Fruit fly (Drosophila melanogaster) whole organism, pupa: ENCODE data around the gene CG18731.

ENCODE experiments used
- CG14655 ChIP-seq: fragments of 200-800 bp; sonication (Bioruptor generic); optimal IDR thresholded peaks from 3 replicates; lab custom pipeline; 2017; ENCODE audit warnings: mild to moderate bottlenecking, missing biosample characterization, missing genetic modification reagents, missing genetic modification characterization
- CG17806 ChIP-seq: fragments of 200-800 bp; sonication (Bioruptor generic); optimal IDR thresholded peaks from 2 replicates; lab custom pipeline; 2018; ENCODE audit warnings: missing biosample characterization, mild to moderate bottlenecking, missing genetic modification characterization, moderate library complexity
- CG34367 ChIP-seq: fragments of 200-800 bp; sonication (Bioruptor generic); optimal IDR thresholded peaks from 2 replicates; lab custom pipeline; 2018; ENCODE audit warnings: missing biosample characterization, mild to moderate bottlenecking, missing genetic modification characterization
- CG8301 ChIP-seq: fragments of 200-800 bp; sonication (Bioruptor generic); optimal IDR thresholded peaks from 2 replicates; lab custom pipeline; 2018; ENCODE audit warnings: missing biosample characterization, mild to moderate bottlenecking, missing genetic modification characterization
- EcR ChIP-seq: fragments of 200-800 bp; sonication (Bioruptor generic); optimal IDR thresholded peaks from 3 replicates; lab custom pipeline; 2019; ENCODE audit warnings: missing biosample characterization, missing genetic modification characterization, mild to moderate bottlenecking, moderate library complexity, missing genetic modification reagents
- Ets98B ChIP-seq: fragments of 200-800 bp; sonication (Bioruptor generic); IDR thresholded peaks from 2 replicates; pipeline ENCODE4 v1.3.6; 2022; ENCODE audit warnings: missing biosample characterization, missing genetic modification characterization
- Pif1A ChIP-seq: fragments of 200-800 bp; sonication (Bioruptor generic); optimal IDR thresholded peaks from 3 replicates; lab custom pipeline; 2016; ENCODE audit warnings: missing biosample characterization, missing genetic modification characterization
- fd96Ca ChIP-seq: fragments of 200-800 bp; sonication (Bioruptor generic); IDR thresholded peaks from 3 replicates; pipeline ENCODE4 v1.3.6; 2022; ENCODE audit warnings: missing biosample characterization, missing genetic modification characterization
- gl ChIP-seq: fragments of 200-800 bp; sonication (Bioruptor generic); optimal IDR thresholded peaks from 2 replicates; lab custom pipeline; 2018; ENCODE audit warnings: missing biosample characterization, mild to moderate bottlenecking, missing genetic modification characterization

- TF ChIP-seq fd96Ca (GFP tag; lab: Robert Waterston, UW), result no peak
- TF ChIP-seq CG34367, result no peak
- TF ChIP-seq gl (tag; lab: Kevin White, UChicago), result no peak
- TF ChIP-seq CG8301 (tag; lab: Kevin White, UChicago), result no peak
- TF ChIP-seq CG17806 (tag; lab: Kevin White, UChicago), result no peak
- no peak for TF ChIP-seq Ets98B (GFP tag; lab: Robert Waterston, UW)
- TF ChIP-seq CG14655 (GFP tag; lab: Kevin White, UChicago), result no peak
- no peak for TF ChIP-seq Pif1A (GFP tag; lab: Kevin White, UChicago)
- no peak for TF ChIP-seq EcR
Observed at dm6 chr3R:29692009-29692641, 32.7 kb upstream of the CG18731 start, which contains the start of gene dmrt99B.
